Fruit fly (Drosophila melanogaster) whole organism, embryonic: ENCODE results near the gene CG12009.

Experiments used
- Atf6 ChIP-seq: fragments of 200-800 bp; sonication (Bioruptor generic); IDR thresholded peaks from 2 replicates; pipeline ENCODE4 v1.3.6; 2022; ENCODE audit warnings: missing biosample characterization, missing genetic modification characterization
- Bteb2 ChIP-seq: fragments of 200-800 bp; sonication (Bioruptor generic); optimal IDR thresholded peaks from 2 replicates; lab custom pipeline; 2016; ENCODE audit warnings: missing biosample characterization, missing genetic modification characterization
- CG10654 ChIP-seq: fragments of 200-800 bp; sonication (Bioruptor generic); optimal IDR thresholded peaks from 2 replicates; lab custom pipeline; 2016; ENCODE audit warnings: missing biosample characterization, missing genetic modification characterization
- CG12071 ChIP-seq: fragments of 200-800 bp; sonication (Bioruptor generic); optimal IDR thresholded peaks from 3 replicates; lab custom pipeline; 2018; ENCODE audit warnings: missing biosample characterization, mild to moderate bottlenecking, missing genetic modification characterization
- CG12104 ChIP-seq: fragments of 200-800 bp; sonication (Bioruptor generic); optimal IDR thresholded peaks from 3 replicates; lab custom pipeline; 2016; ENCODE audit warnings: missing biosample characterization, missing genetic modification characterization
- CG13424 ChIP-seq: fragments of 200-800 bp; sonication (Bioruptor generic); optimal IDR thresholded peaks from 2 replicates; lab custom pipeline; 2019; ENCODE audit warnings: missing biosample characterization, mild to moderate bottlenecking, missing genetic modification characterization, moderate library complexity
- CG15269 ChIP-seq: fragments of 200-800 bp; sonication (Bioruptor generic); optimal IDR thresholded peaks from 2 replicates; lab custom pipeline; 2018; ENCODE audit warnings: missing biosample characterization, mild to moderate bottlenecking, missing genetic modification characterization, moderate library complexity
- CG15514 ChIP-seq: fragments of 200-800 bp; sonication (Bioruptor generic); optimal IDR thresholded peaks from 3 replicates; lab custom pipeline; 2017; ENCODE audit warnings: missing biosample characterization, missing genetic modification characterization, mild to moderate bottlenecking, moderate library complexity, missing genetic modification reagents
- CG16779 ChIP-seq: fragments of 200-800 bp; sonication (Bioruptor generic); IDR thresholded peaks from 2 replicates; pipeline ENCODE4 v1.3.6; 2022; ENCODE audit warnings: missing biosample characterization, missing genetic modification characterization
- CG17359 ChIP-seq: fragments of 200-800 bp; sonication (Bioruptor generic); optimal IDR thresholded peaks from 3 replicates; lab custom pipeline; 2018; ENCODE audit warnings: missing biosample characterization, mild to moderate bottlenecking, missing genetic modification characterization, moderate library complexity
- CG18011 ChIP-seq: fragments of 200-800 bp; sonication (Bioruptor generic); optimal IDR thresholded peaks from 2 replicates; lab custom pipeline; 2017; ENCODE audit warnings: missing biosample characterization, missing genetic modification characterization, mild to moderate bottlenecking, moderate library complexity, missing genotype
- CG2129 ChIP-seq: fragments of 200-800 bp; sonication (Bioruptor generic); IDR thresholded peaks from 2 replicates; pipeline ENCODE4 v1.3.6; 2022; ENCODE audit warnings: missing biosample characterization, missing genetic modification characterization; ENCODE audit not compliant: partially characterized antibody
- CG2889 ChIP-seq: fragments of 200-800 bp; sonication (Bioruptor generic); IDR thresholded peaks from 3 replicates; pipeline ENCODE4 v1.3.6; 2022; ENCODE audit warnings: missing biosample characterization, missing genetic modification characterization
- CG33213 ChIP-seq: fragments of 200-800 bp; sonication (Bioruptor generic); optimal IDR thresholded peaks from 3 replicates; lab custom pipeline; 2016; ENCODE audit warnings: missing biosample characterization, missing genetic modification characterization
- CG3726 ChIP-seq: fragments of 200-800 bp; sonication (Bioruptor generic); IDR thresholded peaks from 3 replicates; pipeline ENCODE4, ENCODE4 v1.3.6; 2022; ENCODE audit warnings: missing biosample characterization, missing genetic modification characterization
- CG4360 ChIP-seq: fragments of 200-800 bp; sonication (Bioruptor generic); IDR thresholded peaks from 2 replicates; pipeline ENCODE4 v1.3.6; 2022; ENCODE audit warnings: missing biosample characterization, missing genetic modification characterization
- CG4730 ChIP-seq: fragments of 200-800 bp; sonication (Bioruptor generic); IDR thresholded peaks from 2 replicates; pipeline ENCODE4 v1.3.6; 2022; ENCODE audit warnings: missing biosample characterization, missing genetic modification characterization
- CG6254 ChIP-seq: fragments of 200-800 bp; sonication (Bioruptor generic); optimal IDR thresholded peaks from 3 replicates; lab custom pipeline; 2017; ENCODE audit warnings: mild to moderate bottlenecking, missing biosample characterization, missing genetic modification reagents, missing genetic modification characterization
- CrebB ChIP-seq: fragments of 200-800 bp; sonication (Bioruptor generic); optimal IDR thresholded peaks from 3 replicates; lab custom pipeline; 2018; ENCODE audit warnings: missing biosample characterization, mild to moderate bottlenecking, missing genetic modification characterization
- Dip3 ChIP-seq: fragments of 200-800 bp; sonication (Bioruptor generic); optimal IDR thresholded peaks from 3 replicates; lab custom pipeline; 2016; ENCODE audit warnings: missing biosample characterization, missing genetic modification characterization
- Eip74EF ChIP-seq, 2 experiments: fragments of 200-800 bp in 1 of 2; fragments of >200 bp in 1 of 2; sonication (Bioruptor generic) in 1 of 2; optimal IDR thresholded peaks; 2 replicates each; lab custom pipeline; 2017 to 2019; ENCODE audit warnings: missing biosample characterization in 2 of 2, missing genetic modification characterization in 2 of 2, mild to moderate bottlenecking in 1 of 2, moderate library complexity in 1 of 2
- Ets65A ChIP-seq: fragments of 200-800 bp; sonication (Bioruptor generic); peaks from one replicate; lab custom pipeline; 2016; ENCODE audit warnings: missing biosample characterization, missing genetic modification characterization
- Gug ChIP-seq: fragments of 200-800 bp; sonication (Bioruptor generic); IDR thresholded peaks from 4 replicates; pipeline ENCODE4 v1.3.6; 2022; ENCODE audit warnings: missing biosample characterization, missing genetic modification characterization
- Hr39 ChIP-seq: fragments of >200 bp; optimal IDR thresholded peaks from 2 replicates; lab custom pipeline; 2017
- Max ChIP-seq: fragments of 200-800 bp; sonication (Bioruptor generic); optimal IDR thresholded peaks from 2 replicates; lab custom pipeline; 2016; ENCODE audit warnings: missing biosample characterization, mild to moderate bottlenecking, missing genetic modification characterization
- NFAT ChIP-seq: fragments of 200-800 bp; sonication (Bioruptor generic); IDR thresholded peaks from 2 replicates; pipeline ENCODE4 v1.3.6; 2022; ENCODE audit warnings: missing biosample characterization, missing genetic modification characterization
- Nf-YC ChIP-seq: fragments of 200-800 bp; optimal IDR thresholded peaks from 3 replicates; lab custom pipeline; 2019; ENCODE audit warnings: missing biosample characterization, mild to moderate bottlenecking, missing genetic modification characterization, moderate library complexity
- Poxn ChIP-seq: fragments of 200-800 bp; sonication (Bioruptor generic); IDR thresholded peaks from 2 replicates; pipeline ENCODE4 v1.3.6; 2022; ENCODE audit warnings: missing biosample characterization, missing genetic modification characterization
- Side ChIP-seq: fragments of 200-800 bp; sonication (Bioruptor generic); optimal IDR thresholded peaks from 2 replicates; lab custom pipeline; 2016; ENCODE audit warnings: missing biosample characterization, missing genetic modification characterization
- Six4 ChIP-seq: fragments of 200-800 bp; sonication (Bioruptor generic); optimal IDR thresholded peaks from 2 replicates; lab custom pipeline; 2016; ENCODE audit warnings: missing biosample characterization, missing genetic modification characterization
- Sox100B ChIP-seq: fragments of 200-800 bp; sonication (Bioruptor generic); optimal IDR thresholded peaks from 3 replicates; lab custom pipeline; 2018; ENCODE audit warnings: missing biosample characterization, mild to moderate bottlenecking, missing genetic modification characterization
- Sry-δ ChIP-seq: fragments of 200-800 bp; sonication (Bioruptor generic); optimal IDR thresholded peaks from 2 replicates; lab custom pipeline; 2016; ENCODE audit warnings: missing biosample characterization, missing genetic modification characterization
- Xrp1 ChIP-seq: fragments of 200-800 bp; sonication (Bioruptor generic); IDR thresholded peaks from 2 replicates; pipeline ENCODE4 v1.3.6; 2022; ENCODE audit warnings: missing biosample characterization, missing genetic modification characterization
- YL-1 ChIP-seq: fragments of 200-800 bp; sonication (Bioruptor generic); optimal IDR thresholded peaks from 3 replicates; lab custom pipeline; 2017; ENCODE audit warnings: missing biosample characterization, mild to moderate bottlenecking, missing genetic modification characterization
- ap ChIP-seq: fragments of 200-800 bp; sonication (Bioruptor generic); IDR thresholded peaks from 2 replicates; pipeline ENCODE4 v1.3.6; 2022; ENCODE audit warnings: missing biosample characterization, missing genetic modification characterization
- br ChIP-seq: fragments of >200 bp; optimal IDR thresholded peaks from 2 replicates; lab custom pipeline; 2017
- btn ChIP-seq: fragments of 200-800 bp; sonication (Bioruptor generic); optimal IDR thresholded peaks from 2 replicates; lab custom pipeline; 2016; ENCODE audit warnings: missing biosample characterization, missing genetic modification characterization
- chinmo ChIP-seq: fragments of 200-800 bp; sonication (Bioruptor generic); IDR thresholded peaks from 4 replicates; pipeline ENCODE4 v1.3.6; 2022; ENCODE audit warnings: missing biosample characterization, missing genetic modification characterization; ENCODE audit not compliant: partially characterized antibody
- corto ChIP-seq: fragments of 200-800 bp; sonication (Bioruptor generic); optimal IDR thresholded peaks from 2 replicates; lab custom pipeline; 2016; ENCODE audit warnings: missing biosample characterization, mild to moderate bottlenecking, missing genetic modification characterization, moderate library complexity
- fd96Cb ChIP-seq: fragments of 200-800 bp; sonication (Bioruptor generic); optimal IDR thresholded peaks from 2 replicates; lab custom pipeline; 2018; ENCODE audit warnings: missing biosample characterization, mild to moderate bottlenecking, missing genetic modification characterization, moderate library complexity
- gcm2 ChIP-seq: fragments of 200-800 bp; sonication (Bioruptor generic); optimal IDR thresholded peaks from 2 replicates; lab custom pipeline; 2016; ENCODE audit warnings: missing biosample characterization, missing genetic modification characterization
- gfzf ChIP-seq: fragments of 200-800 bp; sonication (Bioruptor generic); optimal IDR thresholded peaks from 2 replicates; lab custom pipeline; 2016; ENCODE audit warnings: missing biosample characterization, mild to moderate bottlenecking, missing genetic modification characterization, moderate library complexity
- grn ChIP-seq: fragments of 200-800 bp; sonication (Bioruptor generic); optimal IDR thresholded peaks from 3 replicates; lab custom pipeline; 2017; ENCODE audit warnings: missing biosample characterization, missing genetic modification characterization
- ken ChIP-seq: fragments of 200-800 bp; sonication (Bioruptor generic); IDR thresholded peaks from 3 replicates; pipeline ENCODE4 v1.3.6; 2022; ENCODE audit warnings: missing biosample characterization, missing genetic modification characterization
- mirr ChIP-seq: fragments of 200-800 bp; sonication (Bioruptor generic); optimal IDR thresholded peaks from 3 replicates; lab custom pipeline; 2018; ENCODE audit warnings: missing biosample characterization, mild to moderate bottlenecking, missing genetic modification characterization
- nom ChIP-seq: fragments of 200-800 bp; sonication (Bioruptor generic); optimal IDR thresholded peaks from 2 replicates; lab custom pipeline; 2017; ENCODE audit warnings: missing biosample characterization, missing genetic modification characterization, mild to moderate bottlenecking, moderate library complexity, missing genetic modification reagents
- prd ChIP-seq, 3 experiments: fragments of >200 bp in 2 of 3; fragments of 200-800 bp in 1 of 3; sonication (Bioruptor generic) in 1 of 3; optimal IDR thresholded peaks in 2 of 3; IDR thresholded peaks in 1 of 3; 2 replicates in 2 of 3; 3 replicates in 1 of 3; pipeline versions ENCODE4 v1.3.6 to Lab custom; 2017 to 2022; ENCODE audit warnings: missing biosample characterization in 1 of 3, missing genetic modification characterization in 1 of 3
- pros ChIP-seq: fragments of 200-800 bp; sonication (Bioruptor generic); optimal IDR thresholded peaks from 3 replicates; lab custom pipeline; 2019; ENCODE audit warnings: missing biosample characterization, mild to moderate bottlenecking, missing genetic modification characterization, moderate library complexity
- tna ChIP-seq: fragments of 200-800 bp; sonication (Bioruptor generic); IDR thresholded peaks from 2 replicates; pipeline ENCODE4 v1.3.6; 2022; ENCODE audit warnings: missing biosample characterization, missing genetic modification characterization; ENCODE audit not compliant: partially characterized antibody
- vfl ChIP-seq: fragments of 200-800 bp; sonication (Bioruptor generic); optimal IDR thresholded peaks from 2 replicates; lab custom pipeline; 2016; ENCODE audit warnings: missing biosample characterization, missing genetic modification characterization
- vvl ChIP-seq: fragments of 200-800 bp; sonication (Bioruptor generic); IDR thresholded peaks from 2 replicates; pipeline ENCODE4 v1.3.6; 2022; ENCODE audit warnings: missing biosample characterization, missing genetic modification characterization

Gene CG12009

dm6 chr3L:3305430-3305829, 14.2 kb downstream of the CG12009 start (continued):
- TF ChIP-seq CG18011 (GFP tag; lab: Kevin White, UChicago) (no peak), CG15269 (peak; percentile 6), CG12104 (peak; percentile 3), chinmo (no peak), gfzf (GFP tag; lab: Kevin White, UChicago) (no peak), Gug (GFP tag; lab: Robert Waterston, UW) (no peak), Atf6 (GFP tag; lab: Robert Waterston, UW) (peak; percentile 24; the same call in 1 of the 2 replicates), CG10654 (no peak), Poxn (GFP tag; lab: Robert Waterston, UW) (no peak), vfl (GFP tag; lab: Kevin White, UChicago) (no peak), Ets65A (GFP tag; lab: Kevin White, UChicago) (no peak), Side (GFP tag; lab: Kevin White, UChicago) (peak; percentile 29), Nf-YC (no peak), YL-1 (GFP tag; lab: Kevin White, UChicago) (no peak), CG12071 (GFP tag; lab: Kevin White, UChicago) (peak; percentile 58), NFAT (GFP tag; lab: Robert Waterston, UW) (no peak), Hr39 (no peak), CG15514 (peak; percentile 41), CG6254 (GFP tag; lab: Kevin White, UChicago) (peak; percentile 11), pros (GFP tag; lab: Kevin White, UChicago) (no peak), CrebB (peak; percentile 30), grn (GFP tag; lab: Kevin White, UChicago) (peak; percentile 13), Six4 (GFP tag; lab: Kevin White, UChicago) (no peak), Xrp1 (GFP tag; lab: Robert Waterston, UW) (peak; percentile 46; the same call in 1 of the 2 replicates), gcm2 (GFP tag; lab: Kevin White, UChicago) (no peak), CG16779 (GFP tag; lab: Robert Waterston, UW) (no peak), corto (GFP tag; lab: Kevin White, UChicago) (no peak), Bteb2 (peak; percentile 35), CG2889 (GFP tag; lab: Robert Waterston, UW) (no peak), vvl (peak; percentile 51; the same call in 1 of the 2 replicates), CG17359 (tag; lab: Kevin White, UChicago) (no peak), CG33213 (GFP tag; lab: Kevin White, UChicago) (peak; percentile 47), Max (GFP tag; lab: Kevin White, UChicago) (peak; percentile 33), Sry-δ (GFP tag; lab: Kevin White, UChicago) (no peak), Eip74EF (GFP tag; optimal IDR thresholded peaks at IDR 0.05; lab: Kevin White, UChicago) (no peak), CG13424 (no peak), CG4360 (GFP tag; lab: Robert Waterston, UW) (no peak), prd (optimal IDR thresholded peaks at IDR 0.05; lab: Kevin White, UChicago) (no peak), prd (GFP tag; IDR thresholded peaks at IDR 0.05; lab: Robert Waterston, UW) (no peak), btn (GFP tag; lab: Kevin White, UChicago) (peak; percentile 21), nom (no peak), mirr (GFP tag; lab: Kevin White, UChicago) (no peak), CG4730 (GFP tag; lab: Robert Waterston, UW) (no peak), tna (no peak), CG2129 (GFP tag; lab: Robert Waterston, UW) (no peak), Sox100B (GFP tag; lab: Kevin White, UChicago) (peak; percentile 9), br (lab: Kevin White, UChicago) (no peak), CG3726 (GFP tag; lab: Robert Waterston, UW) (no peak), Dip3 (GFP tag; lab: Kevin White, UChicago) (no peak), ken (GFP tag; lab: Robert Waterston, UW) (no peak), ap (GFP tag; lab: Robert Waterston, UW) (no peak), fd96Cb (tag; lab: Kevin White, UChicago) (peak; percentile 42)
